Fruit fly (Drosophila melanogaster) whole organism, larva: ENCODE data around the gene Usp47.
A peak's percentile ranks its signal among the peaks of the same experiment; 100 is the strongest.

Source experiments
- noc ChIP-seq: fragments of 200-800 bp; sonication (Bioruptor generic); optimal IDR thresholded peaks from 3 replicates; lab custom pipeline; 2019; ENCODE audit warnings: missing biosample characterization, mild to moderate bottlenecking, missing genetic modification characterization, moderate library complexity

Usp47 gene

DNA sequence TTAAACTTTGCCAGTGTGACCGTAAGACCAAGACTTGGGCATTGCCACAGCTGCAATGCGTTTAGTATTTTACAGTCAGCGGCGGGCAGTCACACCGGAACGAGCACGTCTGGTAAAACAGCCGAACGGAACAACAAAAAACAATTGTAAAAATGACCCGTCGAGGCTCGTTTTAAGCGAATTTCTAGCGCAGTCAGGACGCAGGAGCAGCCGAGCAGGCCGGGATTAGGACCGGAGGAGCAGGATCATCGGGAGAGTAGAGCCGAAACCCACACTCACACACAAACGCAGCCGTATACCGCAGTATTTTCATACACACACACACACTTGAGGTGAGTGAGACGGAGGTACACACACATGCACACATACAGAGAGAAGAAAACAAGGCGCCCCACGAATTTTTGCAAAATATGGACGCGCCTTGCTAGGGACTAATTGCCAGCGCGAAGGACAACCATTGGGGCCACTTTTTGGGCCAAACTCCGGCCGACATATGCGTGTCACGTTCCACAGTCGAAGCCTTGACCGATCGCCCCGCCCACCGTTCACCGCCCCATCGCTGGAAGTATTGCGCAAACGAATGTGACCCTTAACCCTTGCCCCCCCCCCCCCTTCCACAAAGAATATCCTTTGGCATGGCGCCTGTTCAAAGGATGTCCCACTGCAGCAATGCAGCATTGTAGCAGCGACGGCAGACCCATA lies at the start of gene Usp47:
Usp47 (plus strand) TSS at position 71 of the 702 bp plus-strand sequence.
- peak; percentile 13 for TF ChIP-seq noc

DNA sequence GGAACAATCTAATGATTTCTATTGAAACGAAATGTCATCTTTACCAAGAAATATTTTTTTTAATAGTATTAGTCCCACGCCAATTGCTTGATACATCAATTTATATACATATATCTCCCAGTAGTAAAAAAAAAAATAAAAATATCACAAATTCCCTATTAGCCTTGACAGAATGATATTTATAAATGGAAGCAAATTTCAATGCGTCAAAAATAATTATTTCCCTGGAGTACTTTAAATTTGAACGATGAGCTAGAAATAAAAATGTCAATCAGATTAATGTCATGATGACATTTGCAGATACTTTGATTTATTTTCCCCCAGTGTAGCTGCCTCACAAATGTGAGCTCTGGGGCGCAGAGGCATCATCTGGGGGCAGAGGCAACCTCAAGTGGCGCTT lies 39.7 kb upstream of the Usp47 start, which contains the start of gene CG44521:
CG44521 (plus strand) TSS at position 301 of the 400 bp plus-strand sequence.
- TF ChIP-seq noc: no peak

DNA sequence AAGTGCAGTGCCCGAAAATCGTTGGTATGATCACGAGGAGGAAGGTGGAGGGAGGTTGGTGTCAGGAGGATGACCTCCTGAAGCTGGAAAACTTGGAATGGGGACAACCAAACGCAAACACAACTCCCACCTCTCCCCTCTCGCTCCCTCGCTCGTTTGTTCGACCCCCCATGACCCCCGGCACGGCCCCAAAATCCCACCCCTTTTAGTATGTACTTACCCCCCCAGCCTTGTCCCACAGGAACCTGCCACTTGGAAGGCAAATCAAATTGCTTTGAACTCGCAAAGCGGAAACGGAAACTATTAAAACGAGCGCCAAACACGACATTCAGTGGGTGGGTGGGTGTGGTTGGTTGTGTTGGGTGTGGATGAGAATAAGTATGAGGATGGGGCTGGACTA lies 21.1 kb upstream of the Usp47 start:
- no peak for TF ChIP-seq noc

DNA sequence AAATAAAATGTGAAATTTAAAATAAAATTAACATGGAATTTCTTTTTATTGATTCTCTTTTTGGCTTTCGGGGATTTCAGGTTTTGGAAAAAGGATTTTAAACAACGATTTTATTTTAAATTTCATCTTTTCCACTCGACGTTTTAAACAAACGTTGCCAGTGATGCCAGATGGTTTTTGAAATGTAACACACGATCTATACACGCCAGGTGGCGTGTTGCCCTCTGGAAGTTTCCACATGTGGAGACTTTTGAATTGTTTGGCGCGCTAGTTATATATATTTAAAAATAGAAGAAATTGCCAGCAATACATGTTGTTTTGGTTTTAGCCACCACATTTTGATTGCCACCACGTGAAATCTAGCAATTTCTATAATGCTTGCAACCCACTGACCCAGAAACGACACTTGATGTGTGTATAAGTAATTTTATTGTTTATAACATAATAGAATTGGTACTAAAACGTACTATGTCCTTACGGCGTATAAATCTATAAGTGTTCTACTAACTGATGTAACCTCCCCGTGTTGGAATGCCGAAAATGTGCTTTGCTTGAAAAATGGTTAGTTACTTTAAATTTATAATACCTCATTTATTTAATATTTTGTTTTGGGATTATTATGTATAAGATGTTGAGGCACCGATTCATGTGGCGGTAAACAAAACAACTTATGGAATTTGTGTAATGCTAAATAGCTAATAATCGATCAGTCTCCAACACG lies 3.0 kb upstream of the Usp47 start:
- no peak for TF ChIP-seq noc

DNA sequence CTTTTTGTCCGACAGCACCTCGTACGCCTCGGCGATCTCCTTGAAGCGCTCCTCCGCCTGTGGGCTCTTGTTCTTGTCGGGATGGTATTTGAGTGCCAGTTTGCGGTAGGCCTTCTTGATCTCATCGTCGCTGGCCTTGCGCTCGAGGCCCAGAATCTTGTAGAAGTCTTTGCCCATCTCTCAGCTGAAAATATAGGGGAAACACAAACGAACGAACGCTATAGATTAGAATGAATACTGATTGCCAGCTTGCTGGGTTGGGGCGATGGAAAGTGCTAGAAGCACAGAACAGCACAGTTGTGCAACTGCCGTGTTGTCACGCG lies 1.4 kb upstream of the Usp47 start:
- TF ChIP-seq noc: no peak

DNA sequence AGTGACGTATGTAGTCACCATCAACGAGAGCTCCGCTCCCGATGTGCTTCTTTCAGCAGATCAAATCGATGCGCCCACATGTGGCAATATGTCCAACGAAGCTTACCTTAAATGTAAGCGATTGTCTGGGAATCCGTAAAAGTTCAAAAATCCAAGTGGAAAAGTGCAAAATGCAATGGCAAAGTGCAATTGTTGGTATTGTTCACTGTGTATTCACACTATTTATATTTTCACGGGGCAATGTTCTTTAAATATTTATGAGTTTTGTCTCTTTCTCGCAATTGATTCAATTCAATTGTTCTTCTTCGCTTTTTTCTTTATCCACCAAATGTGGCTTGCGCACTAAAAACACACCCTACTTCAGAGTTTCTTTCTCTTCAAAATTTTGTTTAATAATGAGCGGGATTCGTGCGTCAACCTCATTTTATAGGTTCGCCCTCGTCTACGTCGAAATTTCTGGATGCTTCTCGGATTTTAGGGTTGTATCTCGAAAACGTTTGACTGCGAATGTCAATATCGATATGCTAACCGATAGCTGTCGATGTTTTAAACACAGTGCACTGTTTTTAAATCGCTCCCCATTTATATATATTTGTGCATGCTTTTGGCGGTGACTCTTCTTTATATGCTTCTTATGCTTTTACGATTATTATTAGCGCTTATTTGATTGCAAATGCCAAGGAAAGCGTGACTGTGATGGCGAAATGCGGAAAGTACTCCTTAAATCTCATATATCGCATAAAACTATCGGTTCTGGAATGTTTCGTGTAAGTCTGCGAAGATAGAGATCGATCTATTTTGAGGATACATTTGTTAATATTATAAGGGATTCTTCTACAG lies 813 bp upstream of the Usp47 start, which contains the start of gene DnaJ-1:
DnaJ-1 (minus strand) TSS at position 450 of the 840 bp plus-strand sequence.
- peak; percentile 50 for TF ChIP-seq noc

DNA sequence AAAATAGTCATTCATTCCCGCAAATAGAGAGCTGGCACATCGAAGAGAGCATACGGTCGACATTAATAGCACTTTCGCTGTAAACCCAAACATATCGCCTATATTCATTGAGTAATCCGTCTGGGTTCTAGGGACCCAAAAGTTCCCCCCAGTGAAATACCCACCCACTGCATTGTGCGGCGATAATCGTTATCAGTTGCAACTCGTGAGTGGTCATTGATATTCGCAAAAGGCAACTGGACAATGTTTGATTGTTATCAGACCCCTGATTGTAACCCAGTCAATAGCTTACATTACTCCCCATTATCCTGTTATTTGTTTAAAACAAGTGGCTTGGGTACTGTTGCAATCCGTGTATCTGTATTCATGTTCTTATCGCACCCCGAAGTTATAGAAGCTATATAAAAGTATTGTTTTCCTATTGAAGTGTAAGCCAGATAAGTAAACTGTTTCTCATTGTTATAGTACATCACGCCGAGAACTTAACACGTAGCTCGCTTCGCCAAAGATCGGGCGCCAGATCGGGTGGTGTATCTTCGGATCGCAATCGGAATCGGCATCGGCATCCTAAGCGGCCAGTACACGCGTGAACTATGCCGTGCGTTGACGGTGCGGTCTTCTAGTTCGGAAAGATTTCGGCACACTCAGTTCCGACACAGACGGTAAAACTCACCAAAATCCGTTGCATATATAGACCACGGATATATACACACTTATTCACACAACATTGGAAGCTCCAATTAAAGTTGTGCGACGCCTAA lies 1.0 kb downstream of the Usp47 start:
- TF ChIP-seq noc: no peak

DNA sequence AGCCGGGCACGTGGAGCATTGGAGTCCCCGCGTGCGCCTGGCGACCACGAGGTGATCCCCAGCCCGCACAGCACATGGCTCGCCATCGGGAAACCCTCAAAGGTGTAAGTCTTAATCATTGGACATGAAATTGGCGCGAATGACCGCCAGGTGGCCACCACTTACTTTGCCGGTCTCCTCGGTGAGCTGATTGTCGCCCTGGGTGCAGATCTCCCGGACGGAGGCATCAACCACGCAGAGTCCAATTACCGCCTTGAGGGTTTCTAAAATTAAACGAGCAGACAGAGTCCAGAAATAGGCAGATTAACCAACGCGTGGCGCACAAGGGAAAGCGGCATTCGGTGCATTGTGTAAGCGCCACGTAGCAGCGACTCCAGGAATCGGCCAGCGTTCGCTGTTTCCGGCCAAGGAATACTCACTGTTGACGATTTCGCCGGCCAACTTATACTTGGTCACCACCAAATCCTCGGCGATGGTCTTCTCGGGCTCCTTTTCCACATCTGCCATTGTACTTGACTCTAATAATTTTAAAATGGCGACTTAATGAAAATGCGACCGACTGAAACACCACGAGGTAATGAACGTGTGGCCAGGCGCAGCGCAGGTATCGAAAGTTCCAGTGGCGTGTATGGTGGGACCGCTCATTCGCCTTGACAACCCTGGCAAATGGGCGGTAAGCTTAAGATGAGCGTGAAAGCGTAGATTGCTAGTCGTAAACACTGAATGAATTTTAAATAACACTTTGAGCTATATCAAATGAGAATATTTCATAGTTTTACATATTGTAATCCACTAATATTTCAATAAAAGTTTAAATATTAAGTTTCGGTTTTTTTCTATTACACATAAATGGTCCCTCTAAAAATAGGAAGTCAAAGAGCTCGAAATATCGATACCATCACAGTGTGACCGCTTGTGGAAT lies 12.4 kb downstream of the Usp47 start, which contains the start of gene CG10576:
CG10576 (minus strand) TSS at position 781 of the 922 bp plus-strand sequence.
- TF ChIP-seq noc: no peak

DNA sequence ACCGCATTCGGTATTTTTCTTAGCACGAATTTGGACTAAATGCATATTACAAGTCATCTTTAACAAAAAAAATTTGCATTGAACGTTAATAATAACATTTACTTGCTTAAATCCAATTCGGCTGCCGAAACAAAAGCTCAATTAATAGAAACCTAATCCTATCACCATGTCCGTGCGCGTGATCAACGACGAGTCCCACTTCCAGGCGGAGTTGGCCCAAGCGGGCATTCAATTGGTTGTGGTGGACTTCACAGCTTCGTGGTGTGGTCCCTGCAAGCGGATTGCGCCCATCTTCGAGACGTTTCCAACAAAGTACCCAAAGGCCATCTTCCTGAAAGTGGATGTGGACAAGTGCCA lies 13.0 kb downstream of the Usp47 start, which contains the start of gene Txl:
Txl (plus strand) TSS at position 3 of the 357 bp plus-strand sequence.
- TF ChIP-seq noc: no peak

DNA sequence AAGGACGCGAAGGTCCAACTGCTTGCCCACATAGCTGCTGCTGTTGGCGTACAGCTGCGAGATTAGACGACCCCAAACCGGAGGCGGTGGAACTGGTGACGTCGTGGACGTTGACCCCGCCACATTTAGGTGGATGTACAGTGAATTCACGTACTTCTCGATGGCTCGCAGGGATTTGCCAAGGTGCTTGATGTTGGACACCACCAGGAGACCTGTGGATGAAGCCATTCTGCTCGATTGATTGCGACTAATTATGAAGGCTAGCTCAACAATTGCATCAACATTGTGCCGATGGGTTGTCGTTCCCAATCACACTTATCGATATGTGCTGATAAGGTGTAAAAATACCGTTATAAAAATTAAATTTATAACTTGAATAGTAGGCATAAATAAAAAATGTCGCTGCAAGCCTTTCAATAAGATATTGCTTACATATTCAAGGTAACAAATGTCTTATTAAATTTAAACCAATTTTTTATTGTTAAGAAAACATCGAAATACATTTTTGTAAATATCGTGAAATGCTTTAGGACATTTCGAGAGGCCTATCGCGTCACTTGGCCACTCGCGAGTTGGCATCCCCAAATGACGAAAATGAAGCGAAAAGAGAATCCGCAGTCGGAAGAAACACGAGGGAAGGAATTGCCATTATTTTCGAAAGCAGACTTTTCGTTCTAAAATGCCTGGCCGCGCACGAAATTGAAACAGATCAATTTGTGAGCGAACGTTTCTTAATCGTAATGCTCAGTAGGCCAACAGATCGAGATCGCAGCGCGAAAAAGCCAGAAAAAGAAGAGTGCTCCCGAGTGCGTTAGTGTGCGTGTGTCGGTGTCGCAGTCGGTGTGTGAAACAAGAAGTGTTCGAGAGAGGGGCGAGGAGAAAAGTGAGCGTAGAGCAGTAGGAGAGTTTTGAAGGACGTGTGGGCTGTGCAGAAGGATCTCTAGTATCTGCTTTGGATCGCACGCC lies 16.0 kb downstream of the Usp47 start, which contains the start of the genes Ppat-Dpck and scny:
Ppat-Dpck (minus strand) TSS at position 263 of the 966 bp plus-strand sequence.
scny (plus strand) TSS at position 471 of the 966 bp plus-strand sequence.
- TF ChIP-seq noc: peak; percentile 17

DNA sequence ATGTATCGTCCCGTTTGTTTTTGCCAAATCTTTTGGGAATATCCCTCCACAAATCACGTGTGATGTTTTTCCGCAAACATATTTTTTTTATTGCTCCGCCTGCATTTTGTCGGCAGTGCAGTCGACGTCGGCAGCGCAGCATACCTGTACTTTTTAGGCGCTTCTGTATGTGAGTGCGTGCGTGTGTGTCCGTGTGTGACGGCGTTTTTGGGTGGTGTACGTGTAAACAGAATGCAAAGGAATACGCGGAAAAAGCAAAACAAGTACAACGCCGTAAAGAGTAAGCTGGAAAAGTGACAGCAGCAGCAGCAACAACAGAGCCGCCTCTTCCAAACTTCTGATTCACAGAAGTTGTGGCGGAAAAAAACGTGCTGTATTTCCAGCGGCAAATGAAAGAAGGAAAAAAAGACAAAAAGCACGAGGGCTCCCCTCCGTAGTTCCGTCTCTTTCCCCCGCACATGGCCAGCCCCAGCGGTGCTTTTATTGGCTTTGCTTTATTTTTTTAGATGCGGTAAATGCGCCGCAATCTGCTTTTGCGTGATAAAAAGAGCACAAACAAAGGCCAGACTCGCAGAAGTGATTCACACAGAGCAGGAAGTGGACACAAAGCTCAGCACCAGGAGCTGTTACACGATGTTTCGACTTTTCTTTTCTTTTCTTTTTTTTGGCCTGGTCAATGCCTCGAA lies 17.5 kb downstream of the Usp47 start:
- no peak for TF ChIP-seq noc

DNA sequence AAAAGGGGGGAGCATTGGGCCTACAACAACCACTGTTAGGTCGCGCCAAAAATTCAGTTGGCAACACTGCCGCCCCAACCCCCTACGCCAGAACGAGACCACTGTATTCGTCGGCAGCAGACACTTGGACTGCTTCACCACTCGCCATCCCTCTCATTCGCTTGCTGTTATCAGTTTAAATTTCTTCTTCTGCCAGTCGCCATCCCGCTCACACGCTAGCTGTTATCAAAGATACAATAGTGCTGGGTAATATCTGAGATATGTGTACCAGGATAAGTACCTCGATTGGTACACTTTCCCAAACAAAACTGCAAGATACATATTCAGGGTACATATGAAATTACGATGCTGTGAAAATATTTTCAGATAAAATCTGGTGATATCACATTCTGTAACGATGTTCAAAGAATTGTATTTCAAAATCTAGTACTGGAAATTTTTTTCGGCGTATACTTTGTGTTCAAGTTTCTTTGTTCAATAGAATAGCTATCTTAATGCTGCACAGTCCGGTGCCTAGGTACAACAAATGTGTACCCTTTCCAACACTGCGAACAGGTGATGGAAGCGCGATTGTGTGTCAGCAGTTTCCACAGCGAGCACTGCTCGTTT lies 18.1 kb downstream of the Usp47 start:
- peak; percentile 96 for TF ChIP-seq noc

DNA sequence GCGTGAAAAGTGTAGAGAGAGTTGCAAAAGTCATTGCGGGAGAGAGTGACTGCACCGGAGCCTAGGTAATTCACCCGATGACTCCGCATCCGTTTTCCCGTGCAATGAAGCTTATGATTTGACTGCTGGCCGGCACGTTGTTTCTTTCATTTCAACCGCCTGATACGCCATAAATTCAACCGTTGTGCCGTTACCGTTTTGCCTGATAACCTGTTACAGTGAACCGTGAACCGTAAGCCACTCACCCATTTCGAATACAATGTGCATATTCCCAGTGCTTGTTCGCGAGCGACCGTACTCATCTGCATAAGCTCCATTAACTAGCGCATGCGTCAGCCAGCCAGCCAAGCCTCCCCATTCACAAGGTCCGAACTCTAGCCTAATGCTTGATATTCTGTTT lies 22.0 kb downstream of the Usp47 start:
- TF ChIP-seq noc: no peak
